Fruit fly (Drosophila melanogaster): ENCODE measurements around the gene CG32235.

DNA sequence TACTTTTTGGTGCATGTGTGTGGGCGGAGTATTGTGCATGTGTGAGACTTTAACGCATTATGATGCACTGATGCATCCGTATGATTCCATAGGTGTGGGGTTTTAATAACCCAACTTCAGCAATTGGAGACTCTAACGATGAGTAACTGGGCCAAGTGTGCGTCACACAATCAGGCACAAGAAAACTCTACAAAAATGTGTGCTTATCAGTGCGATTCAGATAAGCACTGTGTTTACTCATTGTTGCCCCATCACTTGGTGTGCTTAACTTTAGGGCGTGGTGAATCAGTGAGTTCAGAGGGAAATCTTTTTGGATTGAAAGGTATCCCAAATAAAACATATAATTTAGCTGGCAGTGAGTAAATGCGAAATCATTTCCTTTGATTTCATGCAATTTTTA lies 38.8 kb upstream of the CG32235 start:
- TF ChIP-seq Myc (optimal IDR thresholded peaks at IDR 0.05) (no peak), ttk (optimal IDR thresholded peaks at IDR 0.05) (no peak), h (optimal IDR thresholded peaks at IDR 0.05) (no peak), insv (optimal IDR thresholded peaks at IDR 0.05) (no peak), Sin3A (optimal IDR thresholded peaks at IDR 0.05) (no peak), psq (optimal IDR thresholded peaks at IDR 0.05) (no peak)

Measured in Kc167 (cell line).